ENCODE assay signal across 4 fruit fly cellular contexts in the genomic region with DNA sequence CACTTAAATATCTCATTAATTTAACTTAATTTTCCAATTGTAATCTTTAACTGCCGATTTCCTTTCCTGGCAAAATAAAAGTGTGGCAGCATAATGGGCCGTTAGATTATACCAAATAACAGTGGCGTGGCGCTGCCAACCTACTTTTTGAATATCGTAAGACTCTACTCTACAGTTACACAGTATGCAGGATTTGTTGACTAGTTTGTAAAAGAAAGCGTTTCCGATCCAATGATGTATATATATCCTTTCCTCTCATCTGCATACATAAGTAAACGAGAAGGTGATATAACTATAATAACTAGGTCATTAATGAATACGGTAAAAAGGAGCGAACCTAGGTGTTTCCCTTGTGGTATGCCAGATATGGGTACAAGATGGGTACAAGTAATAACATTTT.
TF ChIP-seq lines count a peak whose summit lies in the region.

Gene EMC2B (minus strand): TSS at position 98 of the 400 bp plus-strand sequence.

TF ChIP-seq in whole organism, adult, 20 proteins besides CTCF, POLR2A, EP300 and RAD21 (continued from another document):
- TF ChIP-seq tj (GFP tag; optimal IDR thresholded peaks at IDR 0.05; lab: Kevin White, UChicago) (no peak), CG12768 (GFP tag; optimal IDR thresholded peaks at IDR 0.05; lab: Kevin White, UChicago) (peak; percentile 23), CG5204 (GFP tag; optimal IDR thresholded peaks at IDR 0.05; lab: Kevin White, UChicago) (peak; percentile 52)

TF ChIP-seq in whole organism, embryonic, 481 proteins besides CTCF, POLR2A, EP300 and RAD21 (continued from another document and continues in another):
- TF ChIP-seq zen2 (GFP tag; IDR thresholded peaks at IDR 0.05; lab: Robert Waterston, UW; ENCODE audit: partially characterized antibody) (no peak), CG18764 (GFP tag; optimal IDR thresholded peaks at IDR 0.05; lab: Kevin White, UChicago) (peak; percentile 39), CG12219 (GFP tag; optimal IDR thresholded peaks at IDR 0.05; lab: Kevin White, UChicago) (no peak), CG9437 (GFP tag; optimal IDR thresholded peaks at IDR 0.05; lab: Kevin White, UChicago) (peak; percentile 32), CG34376 (GFP tag; optimal IDR thresholded peaks at IDR 0.05; lab: Kevin White, UChicago) (no peak), CG7786 (GFP tag; optimal IDR thresholded peaks at IDR 0.05; lab: Kevin White, UChicago) (peak; percentile 11), CG5180 (GFP tag; optimal IDR thresholded peaks at IDR 0.05; lab: Kevin White, UChicago) (no peak), luna (GFP tag; optimal IDR thresholded peaks at IDR 0.05; lab: Kevin White, UChicago) (no peak), CG34224 (GFP tag; IDR thresholded peaks at IDR 0.05; lab: Robert Waterston, UW; ENCODE audit: partially characterized antibody) (no peak), CG4730 (GFP tag; IDR thresholded peaks at IDR 0.05; lab: Robert Waterston, UW) (no peak), Scr (GFP tag; IDR thresholded peaks at IDR 0.05; lab: Robert Waterston, UW; ENCODE audit: partially characterized antibody) (no peak), MTF-1 (GFP tag; optimal IDR thresholded peaks at IDR 0.05; lab: Kevin White, UChicago; ENCODE audit: borderline replicate concordance) (no peak), CG14710 (tag; optimal IDR thresholded peaks at IDR 0.05; lab: Kevin White, UChicago) (peak; percentile 40), CG10654 (GFP tag; optimal IDR thresholded peaks at IDR 0.05; lab: Kevin White, UChicago) (no peak), Atf-2 (GFP tag; optimal IDR thresholded peaks at IDR 0.05; lab: Kevin White, UChicago) (no peak), CG2116 (GFP tag; optimal IDR thresholded peaks at IDR 0.05; lab: Kevin White, UChicago) (no peak), CG18476 (GFP tag; optimal IDR thresholded peaks at IDR 0.05; lab: Kevin White, UChicago) (peak; percentile 2), CG8388 (GFP tag; optimal IDR thresholded peaks at IDR 0.05; lab: Kevin White, UChicago) (peak; percentile 14), zfh2 (GFP tag; optimal IDR thresholded peaks at IDR 0.05; lab: Kevin White, UChicago) (peak; percentile 76), CG14667 (GFP tag; IDR thresholded peaks at IDR 0.05; lab: Robert Waterston, UW) (no peak), dpn (GFP tag; optimal IDR thresholded peaks at IDR 0.05; lab: Kevin White, UChicago) (peak; percentile 46 to 62), gfzf (GFP tag; optimal IDR thresholded peaks at IDR 0.05; lab: Kevin White, UChicago) (peak; percentile 87), CG9727 (GFP tag; optimal IDR thresholded peaks at IDR 0.05; lab: Kevin White, UChicago) (peak; percentile 16), CG3838 (GFP tag; optimal IDR thresholded peaks at IDR 0.05; lab: Kevin White, UChicago) (no peak), CG10147 (GFP tag; optimal IDR thresholded peaks at IDR 0.05; lab: Kevin White, UChicago) (no peak), CG17385 (GFP tag; optimal IDR thresholded peaks at IDR 0.05; lab: Kevin White, UChicago) (no peak), CG8478 (optimal IDR thresholded peaks at IDR 0.05; lab: Kevin White, UChicago) (no peak), CG11247 (GFP tag; IDR thresholded peaks at IDR 0.05; lab: Robert Waterston, UW) (no peak), ap (GFP tag; IDR thresholded peaks at IDR 0.05; lab: Robert Waterston, UW) (no peak), run (tag; optimal IDR thresholded peaks at IDR 0.05; lab: Kevin White, UChicago) (no peak), CG32532 (GFP tag; IDR thresholded peaks at IDR 0.05; lab: Robert Waterston, UW) (no peak), Gsc (GFP tag; IDR thresholded peaks at IDR 0.05; lab: Robert Waterston, UW) (no peak), Jarid2 (GFP tag; optimal IDR thresholded peaks at IDR 0.05; lab: Kevin White, UChicago) (no peak), Trl (optimal IDR thresholded peaks at IDR 0.05; lab: Kevin White, UChicago) (no peak), Trl (GFP tag; optimal IDR thresholded peaks at IDR 0.05; lab: Kevin White, UChicago) (peak; percentile 42), E2f1 (GFP tag; IDR thresholded peaks at IDR 0.05; lab: Robert Waterston, UW) (no peak), CG15601 (tag; optimal IDR thresholded peaks at IDR 0.05; lab: Kevin White, UChicago) (no peak), CG9609 (GFP tag; optimal IDR thresholded peaks at IDR 0.05; lab: Kevin White, UChicago) (peak; percentile 41), pum (GFP tag; optimal IDR thresholded peaks at IDR 0.05; lab: Kevin White, UChicago) (peak; percentile 65), sug (tag; optimal IDR thresholded peaks at IDR 0.05; lab: Kevin White, UChicago) (peak; percentile 33), CG9817 (tag; optimal IDR thresholded peaks at IDR 0.05; lab: Kevin White, UChicago) (peak; percentile 43), CG7963 (GFP tag; IDR thresholded peaks at IDR 0.05; lab: Robert Waterston, UW; ENCODE audit: partially characterized antibody) (no peak)

TF ChIP-seq in whole organism, prepupa, 60 proteins besides CTCF, POLR2A, EP300 and RAD21 (continued from another document):
- peak; percentile 20 for TF ChIP-seq svp (GFP tag; lab: Kevin White, UChicago)
- TF ChIP-seq fd85E (GFP tag; optimal IDR thresholded peaks at IDR 0.05; lab: Kevin White, UChicago): no peak
- no peak for TF ChIP-seq ss (GFP tag; optimal IDR thresholded peaks at IDR 0.05; lab: Kevin White, UChicago)
- TF ChIP-seq Hr39 (GFP tag; optimal IDR thresholded peaks at IDR 0.05; lab: Kevin White, UChicago): peak; percentile 60
- peak; percentile 57 for TF ChIP-seq Eip75B (GFP tag; optimal IDR thresholded peaks at IDR 0.05; lab: Kevin White, UChicago)
- no peak for TF ChIP-seq CG10669 (GFP tag; optimal IDR thresholded peaks at IDR 0.05; lab: Kevin White, UChicago)
- TF ChIP-seq lz (GFP tag; optimal IDR thresholded peaks at IDR 0.05; lab: Kevin White, UChicago): peak; percentile 63
- TF ChIP-seq CG10631 (GFP tag; optimal IDR thresholded peaks at IDR 0.05; lab: Kevin White, UChicago): peak; percentile 33
- peak; percentile 54 for TF ChIP-seq Eip78C (GFP tag; lab: Kevin White, UChicago)
- peak; percentile 51 for TF ChIP-seq topi (GFP tag; optimal IDR thresholded peaks at IDR 0.05; lab: Kevin White, UChicago)
- TF ChIP-seq Ets21C (GFP tag; optimal IDR thresholded peaks at IDR 0.05; lab: Kevin White, UChicago): peak; percentile 63
- no peak for TF ChIP-seq CG9139 (GFP tag; optimal IDR thresholded peaks at IDR 0.05; lab: Kevin White, UChicago)
- TF ChIP-seq Ets96B (tag; optimal IDR thresholded peaks at IDR 0.05; lab: Kevin White, UChicago): no peak
- TF ChIP-seq CG8632 (GFP tag; optimal IDR thresholded peaks at IDR 0.05; lab: Kevin White, UChicago): no peak
- TF ChIP-seq dac (GFP tag; optimal IDR thresholded peaks at IDR 0.05; lab: Kevin White, UChicago): no peak
- no peak for TF ChIP-seq net (GFP tag; optimal IDR thresholded peaks at IDR 0.05; lab: Kevin White, UChicago)
- TF ChIP-seq CG6792 (GFP tag; optimal IDR thresholded peaks at IDR 0.05; lab: Kevin White, UChicago): peak; percentile 4
- TF ChIP-seq dsx (GFP tag; optimal IDR thresholded peaks at IDR 0.05; lab: Kevin White, UChicago; ENCODE audit: poor library complexity, severe bottlenecking): no peak
- TF ChIP-seq Gug (GFP tag; IDR thresholded peaks at IDR 0.05; lab: Robert Waterston, UW): no peak
- peak; percentile 47 for TF ChIP-seq CG3032 (tag; optimal IDR thresholded peaks at IDR 0.05; lab: Kevin White, UChicago)
- no peak for TF ChIP-seq CG4318 (GFP tag; optimal IDR thresholded peaks at IDR 0.05; lab: Kevin White, UChicago)
- no peak for TF ChIP-seq fd59A (GFP tag; optimal IDR thresholded peaks at IDR 0.05; lab: Kevin White, UChicago)
- TF ChIP-seq CG11762 (GFP tag; optimal IDR thresholded peaks at IDR 0.05; lab: Kevin White, UChicago; ENCODE audit: insufficient read depth): no peak
- no peak for TF ChIP-seq CG8119 (GFP tag; IDR thresholded peaks at IDR 0.05; lab: Robert Waterston, UW)
- TF ChIP-seq Sox15 (GFP tag; optimal IDR thresholded peaks at IDR 0.05; lab: Kevin White, UChicago): no peak
- no peak for TF ChIP-seq salr (GFP tag; optimal IDR thresholded peaks at IDR 0.05; lab: Kevin White, UChicago)
- no peak for TF ChIP-seq Hr38 (GFP tag; optimal IDR thresholded peaks at IDR 0.05; lab: Kevin White, UChicago)
- TF ChIP-seq Sox14 (GFP tag; optimal IDR thresholded peaks at IDR 0.05; lab: Kevin White, UChicago): peak; percentile 46
- TF ChIP-seq Hr4 (GFP tag; optimal IDR thresholded peaks at IDR 0.05; lab: Kevin White, UChicago): peak; percentile 57
- TF ChIP-seq CG8319 (GFP tag; optimal IDR thresholded peaks at IDR 0.05; lab: Kevin White, UChicago): peak; percentile 24
- no peak for TF ChIP-seq Eip93F (GFP tag; optimal IDR thresholded peaks at IDR 0.05; lab: Kevin White, UChicago)
- no peak for TF ChIP-seq OdsH (GFP tag; optimal IDR thresholded peaks at IDR 0.05; lab: Kevin White, UChicago)
- no peak for TF ChIP-seq Smox (GFP tag; optimal IDR thresholded peaks at IDR 0.05; lab: Kevin White, UChicago)
- TF ChIP-seq CG1621 (tag; optimal IDR thresholded peaks at IDR 0.05; lab: Kevin White, UChicago): peak; percentile 41
- no peak for TF ChIP-seq pdm3 (GFP tag; optimal IDR thresholded peaks at IDR 0.05; lab: Kevin White, UChicago)
- peak; percentile 47 for TF ChIP-seq Sox102F (GFP tag; optimal IDR thresholded peaks at IDR 0.05; lab: Kevin White, UChicago)
- TF ChIP-seq CG7368 (GFP tag; optimal IDR thresholded peaks at IDR 0.05; lab: Kevin White, UChicago): no peak
- TF ChIP-seq vri (GFP tag; optimal IDR thresholded peaks at IDR 0.05; lab: Kevin White, UChicago): no peak
- no peak for TF ChIP-seq Lpt (GFP tag; optimal IDR thresholded peaks at IDR 0.05; lab: Kevin White, UChicago)
- TF ChIP-seq eg (GFP tag; IDR thresholded peaks at IDR 0.05; lab: Robert Waterston, UW): no peak
- TF ChIP-seq CG6854 (GFP tag; optimal IDR thresholded peaks at IDR 0.05; lab: Kevin White, UChicago): peak; percentile 8

TF ChIP-seq in whole organism, wandering third instar larva, 38 proteins besides CTCF, POLR2A, EP300 and RAD21 (continued from another document):
- no peak for TF ChIP-seq CrebA (GFP tag; optimal IDR thresholded peaks at IDR 0.05; lab: Kevin White, UChicago; ENCODE audit: borderline replicate concordance)
- no peak for TF ChIP-seq dl (GFP tag; optimal IDR thresholded peaks at IDR 0.05; lab: Kevin White, UChicago; ENCODE audit: insufficient read depth in 1 of 2, partially characterized antibody in 2 of 2)
- TF ChIP-seq Rel (GFP tag; optimal IDR thresholded peaks at IDR 0.05; lab: Kevin White, UChicago): no peak
- TF ChIP-seq Rel (tag; optimal IDR thresholded peaks at IDR 0.05; lab: Kevin White, UChicago): peak; percentile 9
- TF ChIP-seq rgr (GFP tag; optimal IDR thresholded peaks at IDR 0.05; lab: Kevin White, UChicago): peak; percentile 46
- TF ChIP-seq Myc (optimal IDR thresholded peaks at IDR 0.05; lab: Kevin White, UChicago): peak; percentile 61
- peak; percentile 15 for TF ChIP-seq dmrt93B (GFP tag; optimal IDR thresholded peaks at IDR 0.05; lab: Kevin White, UChicago)
- TF ChIP-seq fru (GFP tag; optimal IDR thresholded peaks at IDR 0.05; lab: Kevin White, UChicago): peak; percentile 57
- no peak for TF ChIP-seq GATAd (GFP tag; optimal IDR thresholded peaks at IDR 0.05; lab: Kevin White, UChicago)
- TF ChIP-seq psq (GFP tag; optimal IDR thresholded peaks at IDR 0.05; lab: Kevin White, UChicago): no peak
- TF ChIP-seq Sp1 (GFP tag; optimal IDR thresholded peaks at IDR 0.05; lab: Kevin White, UChicago): peak; percentile 16
- TF ChIP-seq lola (GFP tag; optimal IDR thresholded peaks at IDR 0.05; lab: Kevin White, UChicago): no peak
